Fruit fly (Drosophila melanogaster) whole organism, adult: ENCODE measurements around the gene CG2962.
A peak's percentile ranks its signal among the peaks of the same experiment; 100 is the strongest.

Source experiments
- CG11617 ChIP-seq: fragments of 200-800 bp; sonication (Bioruptor generic); optimal IDR thresholded peaks from 2 replicates; lab custom pipeline; 2017; ENCODE audit warnings: mild to moderate bottlenecking, missing biosample characterization, missing genetic modification reagents, missing genetic modification characterization
- CG12768 ChIP-seq: fragments of 200-800 bp; sonication (Bioruptor generic); optimal IDR thresholded peaks from 2 replicates; lab custom pipeline; 2017; ENCODE audit warnings: missing biosample characterization, missing genetic modification characterization, mild to moderate bottlenecking, moderate library complexity, missing genetic modification reagents
- CG14711 ChIP-seq: fragments of 200-800 bp; sonication (Bioruptor generic); optimal IDR thresholded peaks from 2 replicates; lab custom pipeline; 2018; ENCODE audit warnings: missing biosample characterization, mild to moderate bottlenecking, missing genetic modification characterization, moderate library complexity
- CG1620 ChIP-seq: fragments of 200-800 bp; sonication (Bioruptor generic); optimal IDR thresholded peaks from 2 replicates; lab custom pipeline; 2016; ENCODE audit warnings: missing biosample characterization, missing genetic modification characterization
- CG33017 ChIP-seq: fragments of 200-800 bp; sonication (Bioruptor generic); optimal IDR thresholded peaks from 2 replicates; lab custom pipeline; 2018; ENCODE audit warnings: missing biosample characterization, mild to moderate bottlenecking, missing genetic modification characterization, moderate library complexity
- CG5204 ChIP-seq: fragments of 200-800 bp; sonication (Bioruptor generic); optimal IDR thresholded peaks from 2 replicates; lab custom pipeline; 2016; ENCODE audit warnings: missing biosample characterization, missing genetic modification characterization
- CG7045 ChIP-seq: fragments of 200-800 bp; sonication (Bioruptor generic); optimal IDR thresholded peaks from 2 replicates; lab custom pipeline; 2017; ENCODE audit warnings: missing biosample characterization, mild to moderate bottlenecking, missing genetic modification characterization
- CG7101 ChIP-seq: fragments of 200-800 bp; sonication (Bioruptor generic); optimal IDR thresholded peaks from 2 replicates; lab custom pipeline; 2018; ENCODE audit warnings: missing biosample characterization, mild to moderate bottlenecking, missing genetic modification characterization, moderate library complexity
- Clk ChIP-seq: fragments of 200-800 bp; sonication (Bioruptor generic); optimal IDR thresholded peaks from 2 replicates; lab custom pipeline; 2017; ENCODE audit warnings: missing biosample characterization, missing genetic modification characterization
- Crg-1 ChIP-seq: fragments of 200-800 bp; sonication (Bioruptor generic); optimal IDR thresholded peaks from 2 replicates; lab custom pipeline; 2016; ENCODE audit warnings: missing biosample characterization, missing genetic modification characterization
- Hr96 ChIP-seq: fragments of 200-800 bp; sonication (Bioruptor generic); optimal IDR thresholded peaks from 2 replicates; lab custom pipeline; 2016; ENCODE audit warnings: missing biosample characterization, missing genetic modification characterization
- Mnt ChIP-seq: fragments of 200-800 bp; sonication (Bioruptor generic); optimal IDR thresholded peaks from 2 replicates; lab custom pipeline; 2016; ENCODE audit warnings: missing biosample characterization, mild to moderate bottlenecking, missing genetic modification characterization
- bab1 ChIP-seq: fragments of 200-800 bp; sonication (Bioruptor generic); optimal IDR thresholded peaks from 3 replicates; lab custom pipeline; 2019; ENCODE audit warnings: missing biosample characterization, mild to moderate bottlenecking, missing genetic modification characterization, moderate library complexity
- cic ChIP-seq: fragments of 200-800 bp; sonication (Bioruptor generic); optimal IDR thresholded peaks from 2 replicates; lab custom pipeline; 2017; ENCODE audit warnings: missing biosample characterization, mild to moderate bottlenecking, missing genetic modification characterization, moderate library complexity
- cnc ChIP-seq, 2 experiments: fragments of >200 bp; optimal IDR thresholded peaks; 2 replicates each; lab custom pipeline; 2017
- kay ChIP-seq: fragments of 200-800 bp; sonication (Bioruptor generic); peaks from one replicate; lab custom pipeline; 2016; ENCODE audit warnings: missing biosample characterization, missing genetic modification characterization, borderline replicate concordance
- ovo ChIP-seq: fragments of 200-800 bp; sonication (Bioruptor generic); optimal IDR thresholded peaks from 2 replicates; lab custom pipeline; 2016; ENCODE audit warnings: missing biosample characterization, missing genetic modification characterization
- pad ChIP-seq: fragments of 200-800 bp; sonication (Bioruptor generic); optimal IDR thresholded peaks from 3 replicates; lab custom pipeline; 2017; ENCODE audit warnings: missing biosample characterization, missing genetic modification characterization, mild to moderate bottlenecking, moderate library complexity, missing genetic modification reagents
- tj ChIP-seq: fragments of 200-800 bp; sonication (Bioruptor generic); optimal IDR thresholded peaks from 3 replicates; lab custom pipeline; 2017; ENCODE audit warnings: missing biosample characterization, mild to moderate bottlenecking, missing genetic modification characterization, moderate library complexity
- toe ChIP-seq: fragments of 200-800 bp; sonication (Bioruptor generic); optimal IDR thresholded peaks from 2 replicates; lab custom pipeline; 2016; ENCODE audit warnings: missing biosample characterization, missing genetic modification characterization

The CG2962 gene

DNA sequence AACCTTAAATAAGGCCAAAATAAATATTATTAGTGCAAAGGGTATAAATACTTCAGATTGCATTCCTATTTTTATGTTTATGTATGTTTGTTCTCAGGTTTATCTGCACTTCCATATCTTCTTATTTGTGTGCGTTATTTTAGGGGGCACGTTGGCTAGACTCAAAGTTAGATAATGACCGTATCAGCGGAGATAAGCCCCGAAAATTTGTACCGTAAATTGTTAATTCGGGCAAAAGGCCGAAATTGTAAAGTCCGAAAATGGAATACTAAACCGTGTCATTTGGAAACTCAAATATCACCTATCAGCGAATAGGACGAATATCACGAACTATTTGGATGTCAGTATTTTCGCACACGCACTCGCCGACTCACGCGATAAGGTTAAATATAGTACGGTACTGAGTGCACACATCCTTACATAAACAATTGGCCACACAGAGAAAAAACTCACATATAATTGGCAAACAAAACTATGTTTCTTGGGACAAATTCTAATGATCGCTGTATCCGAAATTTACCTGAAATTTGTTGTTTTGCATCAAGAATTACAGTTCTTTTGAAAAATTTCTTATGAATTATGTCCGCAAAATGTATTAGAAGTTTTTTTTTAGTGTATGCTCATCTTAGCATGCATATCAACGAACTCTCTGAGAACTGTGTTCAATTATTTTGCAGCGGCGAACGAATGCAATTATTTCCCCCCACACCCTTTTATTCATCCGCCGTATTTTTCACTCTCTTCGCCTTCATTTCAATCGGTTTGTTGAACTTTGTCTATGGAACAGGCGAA is 46.9 kb upstream of the CG2962 start, which contains the start of gene Hk:
TSS of gene Hk (minus strand) at position 321 of the 792 bp plus-strand sequence.
- TF ChIP-seq Clk (GFP tag; lab: Kevin White, UChicago) = peak; percentile 10
- peak; percentile 75 for TF ChIP-seq CG7101
- peak; percentile 80 for TF ChIP-seq CG5204 (GFP tag; lab: Kevin White, UChicago)
- TF ChIP-seq pad = peak; percentile 60
- peak; percentile 64 for TF ChIP-seq Mnt
- TF ChIP-seq cnc (optimal IDR thresholded peaks at IDR 0.05; lab: Kevin White, UChicago) = no peak
- TF ChIP-seq bab1 (GFP tag; lab: Kevin White, UChicago) = peak; percentile 22
- no peak for TF ChIP-seq cic (GFP tag; lab: Kevin White, UChicago)
- TF ChIP-seq CG1620 (GFP tag; lab: Kevin White, UChicago) = peak; percentile 30
- TF ChIP-seq kay = peak; percentile 71
- TF ChIP-seq CG11617 (GFP tag; lab: Kevin White, UChicago) = peak; percentile 76
- TF ChIP-seq toe (GFP tag; lab: Kevin White, UChicago) = peak; percentile 40
- peak; percentile 78 for TF ChIP-seq CG14711
- peak; percentile 78 for TF ChIP-seq CG7045 (GFP tag; lab: Kevin White, UChicago)
- peak; percentile 8 for TF ChIP-seq Crg-1 (GFP tag; lab: Kevin White, UChicago)
- peak; percentile 68 for TF ChIP-seq tj
- peak; percentile 66 for TF ChIP-seq CG33017 (tag; lab: Kevin White, UChicago)
- TF ChIP-seq ovo = no peak
- TF ChIP-seq CG12768 (GFP tag; lab: Kevin White, UChicago) = peak; percentile 44
- TF ChIP-seq Hr96 = peak; percentile 84

DNA sequence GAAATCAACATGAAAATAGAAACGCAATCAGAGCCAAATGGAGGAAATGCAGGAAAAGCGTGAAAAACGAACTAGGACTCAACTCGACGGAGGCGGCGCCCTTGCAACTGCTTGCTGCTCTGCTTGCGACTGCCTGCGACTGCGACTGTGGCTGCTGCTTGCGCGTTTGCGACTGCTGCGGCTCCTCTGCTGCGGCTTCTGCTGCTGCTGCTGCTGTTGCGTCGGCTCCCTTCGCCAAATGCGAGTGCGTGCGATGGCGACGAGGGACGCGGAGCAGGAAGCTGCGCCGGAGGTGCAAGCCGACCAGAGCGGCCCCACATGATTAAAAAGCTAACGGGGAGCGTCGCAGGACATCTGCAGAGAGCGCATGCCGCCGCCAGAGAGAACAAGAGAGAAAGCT is 44.7 kb upstream of the CG2962 start:
- TF ChIP-seq Clk (GFP tag; lab: Kevin White, UChicago) (no peak), Mnt (no peak), pad (no peak), cnc (optimal IDR thresholded peaks at IDR 0.05; lab: Kevin White, UChicago) (no peak), bab1 (GFP tag; lab: Kevin White, UChicago) (no peak), toe (GFP tag; lab: Kevin White, UChicago) (no peak), tj (no peak), Hr96 (no peak), CG11617 (GFP tag; lab: Kevin White, UChicago) (no peak), CG7045 (GFP tag; lab: Kevin White, UChicago) (no peak), CG7101 (no peak), cic (GFP tag; lab: Kevin White, UChicago) (no peak), CG1620 (GFP tag; lab: Kevin White, UChicago) (no peak), kay (no peak)

DNA sequence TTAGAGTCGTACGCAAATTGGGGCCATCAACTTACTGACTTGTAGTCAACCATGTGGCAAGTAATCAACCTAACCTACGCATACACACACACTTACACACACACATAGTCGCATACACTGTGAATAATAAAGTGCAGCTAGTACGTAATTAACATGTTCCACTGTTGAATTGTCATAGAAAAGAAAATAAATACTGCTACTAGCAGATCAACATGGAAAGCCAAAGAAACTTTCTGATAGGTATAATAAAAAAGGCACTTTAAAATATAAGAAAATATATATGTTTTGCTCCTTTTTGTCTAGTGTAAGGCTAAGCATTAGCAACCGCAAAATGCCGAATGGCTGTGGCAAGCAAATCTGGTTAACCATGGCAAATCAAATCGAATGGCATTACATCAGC is 43.1 kb upstream of the CG2962 start:
- no peak for TF ChIP-seq CG1620 (GFP tag; lab: Kevin White, UChicago)
- no peak for TF ChIP-seq CG7101
- TF ChIP-seq Clk (GFP tag; lab: Kevin White, UChicago) = no peak
- TF ChIP-seq cnc (optimal IDR thresholded peaks at IDR 0.05; lab: Kevin White, UChicago) = no peak
- TF ChIP-seq toe (GFP tag; lab: Kevin White, UChicago) = no peak
- no peak for TF ChIP-seq CG14711
- no peak for TF ChIP-seq bab1 (GFP tag; lab: Kevin White, UChicago)
- TF ChIP-seq CG33017 (tag; lab: Kevin White, UChicago) = no peak
- no peak for TF ChIP-seq pad
- TF ChIP-seq tj = no peak
- no peak for TF ChIP-seq CG5204 (GFP tag; lab: Kevin White, UChicago)
- TF ChIP-seq Mnt = no peak
- TF ChIP-seq CG11617 (GFP tag; lab: Kevin White, UChicago) = no peak

DNA sequence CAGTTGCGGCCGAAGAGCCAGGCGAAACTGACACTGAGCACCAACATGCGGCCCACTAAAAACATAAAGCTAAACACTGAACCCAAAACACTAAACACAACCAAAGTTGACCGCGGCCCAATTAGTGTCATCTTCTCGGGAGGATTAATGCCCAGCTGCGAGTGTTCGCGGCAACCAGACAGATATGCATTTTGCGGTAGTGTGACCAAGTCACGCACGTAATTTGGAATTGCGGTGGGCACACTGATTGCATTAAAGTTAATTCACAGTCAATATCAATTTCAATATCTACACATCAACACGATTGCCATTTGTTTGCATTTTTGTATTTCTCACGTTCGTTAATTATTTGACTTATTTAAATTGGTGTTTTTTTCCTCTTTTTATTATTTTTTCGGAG is 39.8 kb upstream of the CG2962 start:
- TF ChIP-seq CG5204 (GFP tag; lab: Kevin White, UChicago) (no peak), Mnt (no peak), ovo (no peak), CG14711 (no peak), CG11617 (GFP tag; lab: Kevin White, UChicago) (no peak), cnc (optimal IDR thresholded peaks at IDR 0.05; lab: Kevin White, UChicago) (no peak), toe (GFP tag; lab: Kevin White, UChicago) (no peak), CG7101 (no peak), bab1 (GFP tag; lab: Kevin White, UChicago) (no peak), kay (no peak), Clk (GFP tag; lab: Kevin White, UChicago) (no peak), CG12768 (GFP tag; lab: Kevin White, UChicago) (no peak)

DNA sequence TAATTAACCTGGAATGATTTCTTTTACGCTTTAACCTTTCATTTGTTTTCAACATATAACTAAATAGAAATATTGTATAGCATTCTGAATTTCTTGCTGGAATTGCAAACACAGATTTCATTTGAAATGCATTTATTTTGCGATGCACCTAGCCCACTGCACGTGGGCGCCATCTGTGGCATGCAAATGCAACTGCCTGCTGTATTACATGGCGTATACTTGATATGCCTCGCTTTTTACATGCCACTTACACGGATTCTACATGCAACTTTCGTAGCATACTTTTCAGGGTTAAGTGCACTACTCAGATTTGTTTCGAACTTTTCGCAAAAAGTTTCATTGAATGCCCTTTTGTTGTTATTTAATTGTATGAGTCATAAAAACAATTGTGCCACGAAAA is 36.3 kb upstream of the CG2962 start:
- TF ChIP-seq cnc (optimal IDR thresholded peaks at IDR 0.05; lab: Kevin White, UChicago) (no peak), kay (no peak), tj (no peak), Hr96 (no peak), Crg-1 (GFP tag; lab: Kevin White, UChicago) (no peak), pad (no peak), ovo (no peak), CG7101 (no peak), CG33017 (tag; lab: Kevin White, UChicago) (no peak), Clk (GFP tag; lab: Kevin White, UChicago) (no peak), CG14711 (no peak)

DNA sequence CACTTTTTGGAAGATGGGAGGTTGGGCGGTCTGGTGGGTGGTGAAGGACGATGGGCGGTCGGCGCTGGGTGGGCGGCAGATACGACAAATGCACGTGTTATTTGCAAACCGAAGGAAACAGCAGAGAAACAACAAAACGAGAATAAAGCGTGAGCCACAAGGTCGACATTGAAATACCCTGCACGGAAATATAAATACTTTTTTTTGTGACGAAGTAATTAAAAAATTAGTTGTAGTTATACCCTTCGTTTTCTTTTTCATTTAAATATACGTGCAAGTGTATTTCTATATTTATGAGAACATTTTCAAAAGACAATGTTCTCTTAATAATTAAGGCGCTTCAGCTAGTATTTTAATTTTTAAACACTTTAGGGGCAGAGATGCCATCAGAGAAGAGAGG is 34.2 kb upstream of the CG2962 start:
- TF ChIP-seq CG1620 (GFP tag; lab: Kevin White, UChicago) = no peak
- TF ChIP-seq Mnt = peak; percentile 52
- peak; percentile 2 for TF ChIP-seq CG33017 (tag; lab: Kevin White, UChicago)
